Worm (Caenorhabditis elegans): ENCODE measurements around the gene ttr-14.

- no peak for TF ChIP-seq dao-5 (tag; optimal IDR thresholded peaks at IDR 0.05)
- no peak for TF ChIP-seq W03F9.2 (tag; optimal IDR thresholded peaks at IDR 0.05)
- TF ChIP-seq him-1 (tag; optimal IDR thresholded peaks at IDR 0.05) = no peak
Observed at ce11 chrX:10754532-10754931, 32.8 kb upstream of the ttr-14 start.
